Worm (Caenorhabditis elegans) whole organism, L4 larva: ENCODE measurements around the gene F26G1.2.
A peak's percentile ranks its signal among the peaks of the same experiment; 100 is the strongest.

Experiments
- T20F7.1 ChIP-seq: fragments of 200-800 bp; sonication (Bioruptor generic); optimal IDR thresholded peaks from 2 replicates; lab custom pipeline; 2018; ENCODE audit warnings: mild to moderate bottlenecking, missing genetic modification characterization, missing compliant biosample characterization
- Y105C5A.15 ChIP-seq: fragments of 200-800 bp; sonication (Bioruptor generic); IDR thresholded peaks from 2 replicates; pipeline ENCODE4 v1.3.6; 2022; ENCODE audit warnings: missing genetic modification characterization, missing compliant biosample characterization
- ceh-20 ChIP-seq: fragments of 200-800 bp; sonication (Bioruptor generic); IDR thresholded peaks from 2 replicates; pipeline ENCODE4 v1.3.6; 2022; ENCODE audit warnings: missing genetic modification reagents, missing genetic modification characterization, missing compliant biosample characterization
- ceh-32 ChIP-seq: sonication (generic microtip); optimal IDR thresholded peaks from 2 replicates; lab custom pipeline; 2016; ENCODE audit warnings: mild to moderate bottlenecking, missing genetic modification characterization, missing compliant biosample characterization; ENCODE audit not compliant: poor library complexity
- cey-2 ChIP-seq: sonication (generic microtip); optimal IDR thresholded peaks from 3 replicates; lab custom pipeline; 2017; ENCODE audit warnings: missing genetic modification characterization, mild to moderate bottlenecking, missing compliant biosample characterization, antibody characterized with exemption, borderline replicate concordance; ENCODE audit not compliant: insufficient read depth
- daf-16 ChIP-seq, 3 experiments: sonication (generic microtip); optimal IDR thresholded peaks; 2 replicates each; lab custom pipeline; 2016 to 2017; ENCODE audit warnings: missing genetic modification characterization in 3 of 3, missing genetic modification reagents in 3 of 3, mild to moderate bottlenecking in 2 of 3, missing compliant biosample characterization in 2 of 3, missing biosample characterization in 1 of 3, moderate library complexity in 1 of 3
- dmd-6 ChIP-seq: fragments of 200-800 bp; sonication (Bioruptor generic); IDR thresholded peaks from 2 replicates; pipeline ENCODE4 v1.3.6; 2022; ENCODE audit warnings: missing genetic modification reagents, missing genetic modification characterization, missing compliant biosample characterization
- dpl-1 ChIP-seq: fragments of 150-350 bp; optimal IDR thresholded peaks from 2 replicates; lab custom pipeline; 2014; ENCODE audit warnings: missing biosample characterization, missing genetic modification reagents, missing genetic modification characterization
- dve-1 ChIP-seq: sonication (generic microtip); optimal IDR thresholded peaks from 2 replicates; lab custom pipeline; 2017; ENCODE audit warnings: antibody characterized with exemption, mild to moderate bottlenecking, missing genetic modification characterization, missing compliant biosample characterization; ENCODE audit not compliant: insufficient read depth
- egl-43 ChIP-seq: fragments of 200-800 bp; sonication (Bioruptor generic); IDR thresholded peaks from 2 replicates; pipeline ENCODE4 v1.3.6; 2022; ENCODE audit warnings: missing genetic modification reagents, missing genetic modification characterization, missing compliant biosample characterization
- hif-1 ChIP-seq, 2 experiments: sonication (generic microtip); optimal IDR thresholded peaks; 2 replicates each; lab custom pipeline; 2016 to 2017; ENCODE audit warnings: missing compliant biosample characterization in 2 of 2, missing genetic modification characterization in 2 of 2, missing genetic modification reagents in 2 of 2, missing genotype in 2 of 2, mild to moderate bottlenecking in 1 of 2
- hlh-11 ChIP-seq: fragments of 200-800 bp; sonication (Bioruptor generic); optimal IDR thresholded peaks from 2 replicates; lab custom pipeline; 2018; ENCODE audit warnings: mild to moderate bottlenecking, missing genetic modification characterization, missing compliant biosample characterization
- hlh-30 ChIP-seq: sonication (generic microtip); optimal IDR thresholded peaks from 2 replicates; lab custom pipeline; 2017; ENCODE audit warnings: antibody characterized with exemption, mild to moderate bottlenecking, missing genetic modification characterization, missing compliant biosample characterization; ENCODE audit not compliant: insufficient read depth
- hmg-1.1 ChIP-seq: fragments of 200-800 bp; sonication (Bioruptor generic); IDR thresholded peaks from 2 replicates; pipeline ENCODE4 v1.3.6; 2022; ENCODE audit warnings: missing genetic modification reagents, missing genetic modification characterization, missing compliant biosample characterization
- lim-7 ChIP-seq: fragments of 200-800 bp; sonication (Bioruptor generic); IDR thresholded peaks from 2 replicates; pipeline ENCODE4 v1.3.6; 2022; ENCODE audit warnings: missing genetic modification characterization, missing compliant biosample characterization
- lin-1 ChIP-seq: fragments of 200-800 bp; sonication (Bioruptor generic); IDR thresholded peaks from 2 replicates; pipeline ENCODE4 v1.3.6; 2022; ENCODE audit warnings: missing genetic modification reagents, missing genetic modification characterization, missing compliant biosample characterization
- lin-29 ChIP-seq: fragments of 200-800 bp; sonication (Bioruptor generic); IDR thresholded peaks from 2 replicates; pipeline ENCODE4 v1.3.6; 2022; ENCODE audit warnings: missing genetic modification reagents, missing genetic modification characterization, missing compliant biosample characterization
- lin-39 ChIP-seq: fragments of 150-350 bp; optimal IDR thresholded peaks from 2 replicates; lab custom pipeline; 2014; ENCODE audit warnings: missing biosample characterization, missing genetic modification reagents, missing genetic modification characterization
- lsy-2 ChIP-seq, 2 experiments: fragments of 150-350 bp in 1 of 2; sonication (generic microtip) in 1 of 2; optimal IDR thresholded peaks; 2 replicates each; lab custom pipeline; 2014 to 2017; ENCODE audit warnings: missing biosample characterization in 2 of 2, missing genetic modification characterization in 2 of 2
- madf-9 ChIP-seq: fragments of 200-800 bp; sonication (Bioruptor generic); conservative IDR thresholded peaks from 2 replicates; pipeline ENCODE4 v1.3.6; 2022; ENCODE audit warnings: missing genetic modification reagents, missing genetic modification characterization, missing compliant biosample characterization
- mdl-1 ChIP-seq, 2 experiments: fragments of 150-350 bp in 1 of 2; sonication (generic microtip) in 1 of 2; optimal IDR thresholded peaks; 2 replicates each; lab custom pipeline; 2014 to 2017; ENCODE audit warnings: missing biosample characterization in 2 of 2, missing genetic modification characterization in 2 of 2
- mep-1 ChIP-seq: fragments of 150-350 bp; sonication (generic microtip); optimal IDR thresholded peaks from 3 replicates; lab custom pipeline; 2014; ENCODE audit warnings: missing biosample characterization, missing genetic modification characterization
- mxl-2 ChIP-seq: fragments of 200-800 bp; sonication (Bioruptor generic); conservative IDR thresholded peaks from 2 replicates; pipeline ENCODE4 v1.3.6; 2022; ENCODE audit warnings: missing genetic modification reagents, missing genetic modification characterization, missing compliant biosample characterization
- mxl-3 ChIP-seq: fragments of 200-800 bp; sonication (Bioruptor generic); optimal IDR thresholded peaks from 2 replicates; lab custom pipeline; 2018; ENCODE audit warnings: mild to moderate bottlenecking, missing genetic modification characterization, missing compliant biosample characterization
- nhr-102 ChIP-seq: sonication (generic microtip); optimal IDR thresholded peaks from 2 replicates; lab custom pipeline; 2016; ENCODE audit warnings: mild to moderate bottlenecking, missing genetic modification characterization, moderate library complexity, missing compliant biosample characterization
- nhr-11 ChIP-seq: fragments of 150-350 bp; optimal IDR thresholded peaks from 2 replicates; lab custom pipeline; 2014; ENCODE audit warnings: missing biosample characterization, missing genetic modification characterization
- nhr-237 ChIP-seq: sonication (generic microtip); optimal IDR thresholded peaks from 2 replicates; lab custom pipeline; 2017; ENCODE audit warnings: missing biosample characterization, missing genetic modification characterization
- nhr-28 ChIP-seq: fragments of 150-350 bp; optimal IDR thresholded peaks from 2 replicates; lab custom pipeline; 2014; ENCODE audit warnings: missing biosample characterization, missing genetic modification characterization
- nhr-41 ChIP-seq: fragments of 200-800 bp; sonication (Bioruptor generic); IDR thresholded peaks from 2 replicates; pipeline ENCODE4 v1.3.6; 2022; ENCODE audit warnings: missing genetic modification reagents, missing genetic modification characterization, missing compliant biosample characterization
- nhr-6 ChIP-seq: fragments of 150-350 bp; optimal IDR thresholded peaks from 2 replicates; lab custom pipeline; 2014; ENCODE audit warnings: missing biosample characterization, missing genetic modification characterization
- nhr-76 ChIP-seq: fragments of 150-350 bp; optimal IDR thresholded peaks from 2 replicates; lab custom pipeline; 2014; ENCODE audit warnings: missing biosample characterization, missing genetic modification characterization
- nhr-77 ChIP-seq: fragments of 150-350 bp; optimal IDR thresholded peaks from 2 replicates; lab custom pipeline; 2014; ENCODE audit warnings: missing biosample characterization, missing genetic modification characterization
- php-3 ChIP-seq: fragments of 200-800 bp; sonication (Bioruptor generic); IDR thresholded peaks from 2 replicates; pipeline ENCODE4 v1.3.6; 2022; ENCODE audit warnings: missing genetic modification reagents, missing genetic modification characterization, missing compliant biosample characterization
- pqm-1 ChIP-seq: sonication (generic microtip); optimal IDR thresholded peaks from 2 replicates; lab custom pipeline; 2017; ENCODE audit warnings: missing biosample characterization, missing genetic modification characterization
- sdz-12 ChIP-seq: fragments of 200-800 bp; sonication (Bioruptor generic); optimal IDR thresholded peaks from 2 replicates; lab custom pipeline; 2018; ENCODE audit warnings: mild to moderate bottlenecking, missing genetic modification characterization, missing compliant biosample characterization
- set-16 ChIP-seq: fragments of 200-800 bp; sonication (Bioruptor generic); IDR thresholded peaks from 2 replicates; pipeline ENCODE4 v1.3.6; 2022; ENCODE audit warnings: missing genetic modification reagents, missing genetic modification characterization, missing compliant biosample characterization
- spr-1 ChIP-seq: sonication (generic microtip); optimal IDR thresholded peaks from 2 replicates; lab custom pipeline; 2016; ENCODE audit warnings: mild to moderate bottlenecking, missing genetic modification characterization, missing compliant biosample characterization
- tra-1 ChIP-seq: fragments of 200-800 bp; sonication (Bioruptor generic); IDR thresholded peaks from 2 replicates; pipeline ENCODE4 v1.3.6; 2022; ENCODE audit warnings: missing genetic modification reagents, missing genetic modification characterization, missing compliant biosample characterization

The F26G1.2 gene

DNA sequence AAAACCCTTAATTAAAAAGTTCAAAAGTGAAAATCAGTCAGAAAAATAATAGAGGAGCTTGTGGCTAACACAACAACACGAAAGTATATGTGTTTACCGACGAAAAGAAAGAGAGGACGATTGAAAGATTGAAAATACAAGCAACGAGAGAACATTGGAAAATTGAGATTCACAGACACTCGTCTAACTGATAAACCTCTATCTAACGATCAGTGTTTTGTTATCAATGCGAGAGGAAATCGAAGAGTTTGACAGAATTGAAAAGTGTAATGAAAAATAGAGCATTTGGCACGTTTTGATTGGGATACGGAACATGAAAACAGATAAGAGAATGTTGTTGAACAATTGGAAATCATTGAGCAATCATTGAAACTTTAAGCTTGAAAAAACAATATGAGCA is 34.2 kb upstream of the F26G1.2 start:
- TF ChIP-seq T20F7.1 (GFP tag; lab: Kevin White, UChicago) (peak; percentile 33), cey-2 (tag; lab: Kevin White, UChicago) (peak; percentile 7), hif-1 (tag; optimal IDR thresholded peaks at IDR 0.05; lab: Kevin White, UChicago) (peak; percentile 58 to 96), tra-1 (GFP tag; lab: Robert Waterston, UW) (peak; percentile 86), php-3 (GFP tag; lab: Robert Waterston, UW) (peak; percentile 50; the same call in 1 of the 2 replicates), hmg-1.1 (GFP tag; lab: Robert Waterston, UW) (no peak), nhr-237 (tag; lab: Kevin White, UChicago) (no peak), mep-1 (tag; lab: Kevin White, UChicago) (peak; percentile 18), spr-1 (peak; percentile 34), dpl-1 (GFP tag; lab: Kevin White, UChicago) (peak; percentile 0), nhr-76 (tag; lab: Kevin White, UChicago) (no peak), hlh-11 (tag; lab: Kevin White, UChicago) (peak; percentile 91), lim-7 (GFP tag; lab: Robert Waterston, UW) (no peak), ceh-32 (no peak), set-16 (GFP tag; lab: Robert Waterston, UW) (no peak), dmd-6 (GFP tag; lab: Robert Waterston, UW) (peak; percentile 89), dve-1 (tag; lab: Kevin White, UChicago) (peak; percentile 92), mxl-3 (GFP tag; lab: Kevin White, UChicago) (peak; percentile 44), nhr-28 (tag; lab: Kevin White, UChicago) (peak; percentile 95), nhr-6 (tag; lab: Kevin White, UChicago) (peak; percentile 49), hlh-30 (tag; lab: Kevin White, UChicago) (peak; percentile 31), madf-9 (no peak), lin-1 (GFP tag; lab: Robert Waterston, UW) (peak; percentile 73), nhr-41 (GFP tag; lab: Robert Waterston, UW) (no peak), nhr-11 (peak; percentile 62), egl-43 (GFP tag; lab: Robert Waterston, UW) (no peak), pqm-1 (peak; percentile 99), lsy-2 (tag; optimal IDR thresholded peaks at IDR 0.05; lab: Kevin White, UChicago) (no peak), nhr-77 (tag; lab: Kevin White, UChicago) (peak; percentile 92), nhr-102 (tag; lab: Kevin White, UChicago) (peak; percentile 14), lin-39 (tag; lab: Kevin White, UChicago) (no peak), mdl-1 (tag; optimal IDR thresholded peaks at IDR 0.05; lab: Kevin White, UChicago) (peak in 1 of 2 experiments; percentile 47), daf-16 (GFP tag; optimal IDR thresholded peaks at IDR 0.05; lab: Kevin White, UChicago) (peak; percentile 66 to 95), daf-16 (tag; optimal IDR thresholded peaks at IDR 0.05; lab: Kevin White, UChicago) (peak; percentile 99), Y105C5A.15 (GFP tag; lab: Robert Waterston, UW) (no peak)

DNA sequence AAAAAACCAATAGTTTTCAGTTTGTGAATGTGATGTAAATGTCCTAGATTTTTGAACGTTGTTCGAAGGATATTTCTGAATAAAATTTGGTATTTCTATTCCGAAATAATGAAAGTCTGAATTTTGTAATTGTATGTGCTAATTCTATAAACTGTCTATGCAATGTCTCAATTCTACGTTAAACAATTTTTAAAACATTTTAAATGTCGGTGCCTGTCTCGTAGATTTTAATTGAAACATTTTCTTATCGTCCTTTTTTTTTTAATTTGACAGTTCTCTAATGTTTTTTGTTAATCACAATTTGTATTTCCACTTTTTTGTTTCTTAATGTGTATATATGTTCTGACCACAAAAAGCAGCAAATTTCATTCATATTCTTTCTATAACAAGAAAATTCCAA is 33.1 kb upstream of the F26G1.2 start, which contains the start of gene F41C3.7:
Gene F41C3.7 (plus strand): TSS at position 301 of the 400 bp plus-strand sequence.
- TF ChIP-seq sdz-12 (no peak), nhr-76 (tag; lab: Kevin White, UChicago) (no peak), nhr-11 (no peak), nhr-6 (tag; lab: Kevin White, UChicago) (no peak), mdl-1 (tag; optimal IDR thresholded peaks at IDR 0.05; lab: Kevin White, UChicago) (no peak), mxl-3 (GFP tag; lab: Kevin White, UChicago) (no peak), lin-29 (GFP tag; lab: Robert Waterston, UW) (no peak), dve-1 (tag; lab: Kevin White, UChicago) (no peak), mxl-2 (no peak), ceh-20 (GFP tag; lab: Robert Waterston, UW) (no peak)
- TF ChIP-seq, all 104 proteins: peak for 0
